Worm (Caenorhabditis elegans): ENCODE results near the gene asp-14.

Gene asp-14

DNA sequence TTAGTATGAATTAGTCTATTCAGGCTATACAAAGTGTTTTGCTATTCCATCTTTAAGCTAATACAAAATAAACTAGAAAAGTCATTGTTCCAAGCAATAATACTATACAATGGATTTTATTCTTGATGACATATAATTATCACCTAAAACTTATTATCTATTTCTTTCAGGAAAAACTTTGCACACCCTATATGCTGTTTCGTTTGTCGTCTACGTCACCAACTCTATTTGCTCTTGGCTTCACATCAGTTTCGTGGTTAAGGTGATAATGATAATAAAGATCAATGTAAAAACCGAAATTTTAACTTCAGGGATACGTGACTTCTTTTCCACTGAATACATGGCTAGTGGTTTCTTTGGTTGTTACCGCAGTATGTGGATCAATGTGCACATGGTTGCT lies 16.0 kb upstream of the asp-14 start:
- no peak for TF ChIP-seq snpc-4 (tag; optimal IDR thresholded peaks at IDR 0.05)
- peak; percentile 65 for TF ChIP-seq pqm-1 (tag; optimal IDR thresholded peaks at IDR 0.05)
- no peak for TF ChIP-seq nhr-102 (tag; optimal IDR thresholded peaks at IDR 0.05)
- no peak for TF ChIP-seq lin-38 (GFP tag; IDR thresholded peaks at IDR 0.05)
- no peak for TF ChIP-seq F26F4.8 (GFP tag; conservative IDR thresholded peaks at IDR 0.05)
- TF ChIP-seq nhr-237 (tag; optimal IDR thresholded peaks at IDR 0.05), result no peak
- no peak for TF ChIP-seq ceh-28 (tag; optimal IDR thresholded peaks at IDR 0.05)
- TF ChIP-seq dmd-6 (GFP tag; IDR thresholded peaks at IDR 0.05), result peak; percentile 55
- TF ChIP-seq zfp-3 (GFP tag; conservative IDR thresholded peaks at IDR 0.05), result no peak
- TF ChIP-seq spr-3 (GFP tag; optimal IDR thresholded peaks at IDR 0.05), result no peak
- no peak for TF ChIP-seq lsy-2 (tag; optimal IDR thresholded peaks at IDR 0.05)
- TF ChIP-seq arid-1 (GFP tag; conservative IDR thresholded peaks at IDR 0.05), result no peak
- TF ChIP-seq daf-16 (GFP tag; optimal IDR thresholded peaks at IDR 0.05), result no peak
- peak; percentile 15 for TF ChIP-seq daf-16 (tag; optimal IDR thresholded peaks at IDR 0.05)
- no peak for TF ChIP-seq lin-1 (GFP tag; IDR thresholded peaks at IDR 0.05)
- no peak for TF ChIP-seq ztf-11 (tag; optimal IDR thresholded peaks at IDR 0.05)
- TF ChIP-seq nhr-111 (GFP tag; optimal IDR thresholded peaks at IDR 0.05), result no peak
- TF ChIP-seq hlh-30 (tag; optimal IDR thresholded peaks at IDR 0.05; ENCODE audit: insufficient read depth), result no peak
- no peak for TF ChIP-seq mxl-3 (GFP tag; optimal IDR thresholded peaks at IDR 0.05)
- TF ChIP-seq duxl-1 (tag; optimal IDR thresholded peaks at IDR 0.05; ENCODE audit: poor library complexity), result no peak
- no peak for TF ChIP-seq F49E8.2 (tag; optimal IDR thresholded peaks at IDR 0.05; ENCODE audit: borderline replicate concordance)
- TF ChIP-seq tra-1 (GFP tag; IDR thresholded peaks at IDR 0.05), result no peak
- no peak for TF ChIP-seq F44E2.7 (GFP tag; IDR thresholded peaks at IDR 0.05)
- no peak for TF ChIP-seq saeg-2 (GFP tag; IDR thresholded peaks at IDR 0.05)

DNA sequence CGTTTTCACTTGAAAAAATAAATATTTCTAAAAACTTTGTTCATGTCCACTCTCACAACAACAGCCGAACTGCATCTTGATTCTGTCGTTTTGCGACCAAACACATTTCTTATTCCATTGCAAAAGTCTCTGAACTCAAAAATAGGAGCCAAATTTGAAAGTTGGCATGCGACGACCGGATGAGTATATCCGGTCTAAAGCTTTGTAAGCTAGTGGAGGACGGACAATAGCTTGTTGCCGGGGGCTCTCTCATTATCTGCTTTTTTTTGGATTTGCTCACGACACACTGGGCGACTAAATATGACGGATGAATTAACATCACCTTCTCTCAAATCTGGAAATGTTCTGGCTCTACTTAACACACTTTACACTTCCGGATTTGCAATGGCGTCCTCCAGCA lies 15.3 kb upstream of the asp-14 start, which contains the start of gene K04E7.1:
Gene K04E7.1, plus strand, starts transcription at position 301 of the 400 bp plus-strand sequence.
- TF ChIP-seq aha-1 (tag) (peak; percentile 54), F49E8.2 (tag; optimal IDR thresholded peaks at IDR 0.05; ENCODE audit: borderline replicate concordance) (no peak)

DNA sequence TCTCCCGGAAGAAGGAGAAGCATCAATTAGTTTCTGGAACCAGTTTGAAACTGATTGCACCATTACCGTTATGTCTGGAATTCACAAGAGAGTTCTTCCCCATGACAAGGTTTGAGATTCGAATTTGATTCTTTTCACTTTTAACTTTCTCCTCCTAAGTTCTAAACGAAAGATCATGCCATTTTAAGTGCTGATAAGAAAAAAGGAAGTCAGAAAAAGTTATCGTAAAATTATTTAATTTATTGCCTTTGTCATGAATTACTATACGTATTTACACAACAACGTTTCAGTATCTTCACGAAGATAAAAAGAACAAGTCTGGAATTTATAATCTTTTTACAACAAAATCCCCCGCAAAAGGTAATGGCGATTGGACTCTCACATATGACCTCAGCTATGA lies 13.7 kb upstream of the asp-14 start:
- TF ChIP-seq mdl-1 (tag; optimal IDR thresholded peaks at IDR 0.05) (no peak), nhr-28 (tag; optimal IDR thresholded peaks at IDR 0.05) (peak; percentile 30), dmd-6 (GFP tag; IDR thresholded peaks at IDR 0.05) (peak; percentile 43), zfp-3 (GFP tag; conservative IDR thresholded peaks at IDR 0.05) (no peak), pqm-1 (tag; optimal IDR thresholded peaks at IDR 0.05) (peak; percentile 27), mdt-29 (GFP tag; IDR thresholded peaks at IDR 0.05) (no peak), nhr-77 (tag; optimal IDR thresholded peaks at IDR 0.05) (peak; percentile 24), dve-1 (tag; optimal IDR thresholded peaks at IDR 0.05; ENCODE audit: insufficient read depth) (peak; percentile 21), F10B5.3 (tag; optimal IDR thresholded peaks at IDR 0.05) (no peak)

DNA sequence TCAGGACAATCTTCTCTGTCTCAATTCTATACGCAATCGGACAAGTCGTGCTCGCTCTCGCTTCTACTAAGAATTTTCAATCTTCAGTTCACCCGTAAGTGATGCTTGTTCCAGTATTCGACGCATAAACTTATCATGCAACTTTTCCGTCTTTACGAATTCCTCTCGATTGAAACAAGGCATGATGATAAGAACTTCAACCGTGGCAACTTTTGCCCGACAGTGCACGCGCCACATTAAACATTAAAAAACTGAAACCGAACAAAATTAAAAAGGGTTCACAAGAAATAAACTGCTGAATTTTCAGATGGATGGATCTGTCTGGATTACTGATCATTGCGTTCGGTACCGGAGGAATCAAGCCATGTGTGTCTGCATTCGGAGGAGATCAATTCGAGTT lies 12.0 kb upstream of the asp-14 start:
- TF ChIP-seq F49E8.2 (tag; optimal IDR thresholded peaks at IDR 0.05; ENCODE audit: borderline replicate concordance) (no peak), pqm-1 (tag; optimal IDR thresholded peaks at IDR 0.05) (peak; percentile 57)

DNA sequence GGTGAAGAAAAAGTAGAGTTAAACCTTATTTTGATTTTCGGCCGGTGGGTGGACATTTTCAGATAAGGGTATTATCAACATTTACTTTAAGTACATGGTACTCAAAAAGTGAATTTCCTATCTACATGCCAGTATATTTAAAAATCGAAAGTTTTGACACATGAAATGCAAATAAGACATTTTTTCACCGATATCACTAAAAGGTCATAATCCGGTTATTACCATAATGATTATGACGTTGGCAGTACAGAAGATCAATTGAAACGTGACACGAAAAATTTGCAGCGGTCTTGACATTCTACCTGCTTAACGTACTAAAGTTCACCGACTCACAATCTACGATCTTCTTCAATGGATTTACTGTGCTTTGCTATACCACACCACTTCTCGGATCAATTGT lies 11.5 kb upstream of the asp-14 start:
- TF ChIP-seq daf-16 (GFP tag; optimal IDR thresholded peaks at IDR 0.05), result no peak
- TF ChIP-seq daf-16 (tag; optimal IDR thresholded peaks at IDR 0.05), result no peak
- TF ChIP-seq ceh-28 (tag; optimal IDR thresholded peaks at IDR 0.05), result no peak
- TF ChIP-seq set-16 (GFP tag; IDR thresholded peaks at IDR 0.05), result no peak
- TF ChIP-seq unc-62 (GFP tag; optimal IDR thresholded peaks at IDR 0.05 in 1 of 2), result peak; percentile 15 to 17
- TF ChIP-seq unc-62 (tag; optimal IDR thresholded peaks at IDR 0.05), result no peak
- TF ChIP-seq nhr-11 (tag; optimal IDR thresholded peaks at IDR 0.05), result no peak
- TF ChIP-seq hlh-30 (tag; optimal IDR thresholded peaks at IDR 0.05; ENCODE audit: insufficient read depth), result no peak
- no peak for TF ChIP-seq nhr-25 (tag; optimal IDR thresholded peaks at IDR 0.05; ENCODE audit: borderline replicate concordance, insufficient read depth)
- TF ChIP-seq nhr-48 (tag; optimal IDR thresholded peaks at IDR 0.05), result peak; percentile 30
- TF ChIP-seq F44E2.7 (GFP tag; IDR thresholded peaks at IDR 0.05), result no peak
- no peak for TF ChIP-seq sdz-12 (GFP tag; optimal IDR thresholded peaks at IDR 0.05)
- TF ChIP-seq fos-1 (tag; optimal IDR thresholded peaks at IDR 0.05), result no peak
- no peak for TF ChIP-seq Y5F2A.4 (GFP tag; optimal IDR thresholded peaks at IDR 0.05)
- TF ChIP-seq dmd-6 (GFP tag; IDR thresholded peaks at IDR 0.05), result peak; percentile 69
- TF ChIP-seq hif-1 (tag; optimal IDR thresholded peaks at IDR 0.05), result no peak
- no peak for TF ChIP-seq nhr-6 (tag; optimal IDR thresholded peaks at IDR 0.05)
- TF ChIP-seq tra-1 (GFP tag; IDR thresholded peaks at IDR 0.05), result peak; percentile 58; the same call in 1 of the 2 replicates
- no peak for TF ChIP-seq nhr-10 (tag; optimal IDR thresholded peaks at IDR 0.05)
- no peak for TF ChIP-seq mxl-2 (GFP tag; conservative IDR thresholded peaks at IDR 0.05)
- TF ChIP-seq lin-38 (GFP tag; IDR thresholded peaks at IDR 0.05), result no peak

All from whole organism, L4 larva.